Worm (Caenorhabditis elegans) whole organism, L4 larva: Measurements from ENCODE around the gene W04H10.1.
A peak's percentile ranks its signal among the peaks of the same experiment; 100 is the strongest.

Source experiments
- D1046.2 ChIP-seq: fragments of 200-800 bp; sonication (Bioruptor generic); IDR thresholded peaks from 2 replicates; pipeline ENCODE4 v1.3.6; 2022; ENCODE audit warnings: missing genetic modification characterization, missing compliant biosample characterization
- F49E8.2 ChIP-seq: sonication (generic microtip); optimal IDR thresholded peaks from 2 replicates; lab custom pipeline; 2016; ENCODE audit warnings: missing compliant biosample characterization, mild to moderate bottlenecking, missing genetic modification characterization, borderline replicate concordance
- R02D3.7 ChIP-seq: fragments of 150-350 bp; sonication (generic microtip); optimal IDR thresholded peaks from 3 replicates; lab custom pipeline; 2014; ENCODE audit warnings: missing biosample characterization, missing genetic modification characterization
- T26A8.4 ChIP-seq: fragments of 200-800 bp; sonication (Bioruptor generic); IDR thresholded peaks from 2 replicates; pipeline ENCODE4 v1.3.6; 2022; ENCODE audit warnings: missing genetic modification characterization, missing compliant biosample characterization
- Y105C5A.15 ChIP-seq: fragments of 200-800 bp; sonication (Bioruptor generic); IDR thresholded peaks from 2 replicates; pipeline ENCODE4 v1.3.6; 2022; ENCODE audit warnings: missing genetic modification characterization, missing compliant biosample characterization
- ZK337.2 ChIP-seq: fragments of 200-800 bp; sonication (Bioruptor generic); IDR thresholded peaks from 2 replicates; pipeline ENCODE4 v1.3.6; 2022; ENCODE audit warnings: missing genetic modification reagents, missing genetic modification characterization, missing compliant biosample characterization
- ZK546.5 ChIP-seq, 2 experiments: sonication (generic microtip); optimal IDR thresholded peaks; 2 replicates each; lab custom pipeline; 2017; ENCODE audit warnings: missing biosample characterization in 2 of 2, missing genetic modification characterization in 2 of 2
- aha-1 ChIP-seq: fragments of 150-350 bp; peaks from one replicate; lab custom pipeline; 2014; ENCODE audit warnings: missing biosample characterization, missing genetic modification characterization
- aly-2 ChIP-seq: sonication (generic microtip); optimal IDR thresholded peaks from 2 replicates; lab custom pipeline; 2018; ENCODE audit warnings: missing biosample characterization, missing genetic modification characterization
- attf-4 ChIP-seq: sonication (generic microtip); optimal IDR thresholded peaks from 3 replicates; lab custom pipeline; 2017; ENCODE audit warnings: missing biosample characterization, missing genetic modification characterization
- ceh-28 ChIP-seq: fragments of 150-350 bp; optimal IDR thresholded peaks from 2 replicates; lab custom pipeline; 2014; ENCODE audit warnings: missing biosample characterization, missing genetic modification reagents, missing genetic modification characterization
- ceh-32 ChIP-seq: sonication (generic microtip); optimal IDR thresholded peaks from 2 replicates; lab custom pipeline; 2016; ENCODE audit warnings: mild to moderate bottlenecking, missing genetic modification characterization, missing compliant biosample characterization; ENCODE audit not compliant: poor library complexity
- ceh-44 ChIP-seq: fragments of 200-800 bp; sonication (Bioruptor generic); IDR thresholded peaks from 2 replicates; pipeline ENCODE4 v1.3.6; 2022; ENCODE audit warnings: missing genetic modification reagents, missing genetic modification characterization, missing compliant biosample characterization
- ceh-62 ChIP-seq: sonication (generic microtip); optimal IDR thresholded peaks from 2 replicates; lab custom pipeline; 2017; ENCODE audit warnings: missing biosample characterization, missing genetic modification characterization
- ceh-82 ChIP-seq: sonication (generic microtip); optimal IDR thresholded peaks from 2 replicates; lab custom pipeline; 2017; ENCODE audit warnings: missing biosample characterization, missing genetic modification characterization
- cey-2 ChIP-seq: sonication (generic microtip); optimal IDR thresholded peaks from 3 replicates; lab custom pipeline; 2017; ENCODE audit warnings: missing genetic modification characterization, mild to moderate bottlenecking, missing compliant biosample characterization, antibody characterized with exemption, borderline replicate concordance; ENCODE audit not compliant: insufficient read depth
- daf-16 ChIP-seq, 3 experiments: sonication (generic microtip); optimal IDR thresholded peaks; 2 replicates each; lab custom pipeline; 2016 to 2017; ENCODE audit warnings: missing genetic modification characterization in 3 of 3, missing genetic modification reagents in 3 of 3, mild to moderate bottlenecking in 2 of 3, missing compliant biosample characterization in 2 of 3, missing biosample characterization in 1 of 3, moderate library complexity in 1 of 3
- daf-19 ChIP-seq: fragments of 200-800 bp; sonication (Bioruptor generic); conservative IDR thresholded peaks from 2 replicates; pipeline ENCODE4 v1.3.6; 2022; ENCODE audit warnings: missing genetic modification characterization, missing compliant biosample characterization
- daf-8 ChIP-seq: fragments of 200-800 bp; sonication (Bioruptor generic); IDR thresholded peaks from 2 replicates; pipeline ENCODE4 v1.3.6; 2022; ENCODE audit warnings: missing genetic modification characterization, missing compliant biosample characterization
- dmd-6 ChIP-seq: fragments of 200-800 bp; sonication (Bioruptor generic); IDR thresholded peaks from 2 replicates; pipeline ENCODE4 v1.3.6; 2022; ENCODE audit warnings: missing genetic modification reagents, missing genetic modification characterization, missing compliant biosample characterization
- dmd-9 ChIP-seq: fragments of 200-800 bp; sonication (Bioruptor generic); IDR thresholded peaks from 2 replicates; pipeline ENCODE4 v1.3.6; 2022; ENCODE audit warnings: missing genetic modification reagents, missing genetic modification characterization, missing compliant biosample characterization
- dve-1 ChIP-seq: sonication (generic microtip); optimal IDR thresholded peaks from 2 replicates; lab custom pipeline; 2017; ENCODE audit warnings: antibody characterized with exemption, mild to moderate bottlenecking, missing genetic modification characterization, missing compliant biosample characterization; ENCODE audit not compliant: insufficient read depth
- egl-27 ChIP-seq: sonication (generic microtip); optimal IDR thresholded peaks from 3 replicates; lab custom pipeline; 2017; ENCODE audit warnings: missing biosample characterization, missing genetic modification reagents, missing genetic modification characterization
- egl-43 ChIP-seq: fragments of 200-800 bp; sonication (Bioruptor generic); IDR thresholded peaks from 2 replicates; pipeline ENCODE4 v1.3.6; 2022; ENCODE audit warnings: missing genetic modification reagents, missing genetic modification characterization, missing compliant biosample characterization
- lin-1 ChIP-seq: fragments of 200-800 bp; sonication (Bioruptor generic); IDR thresholded peaks from 2 replicates; pipeline ENCODE4 v1.3.6; 2022; ENCODE audit warnings: missing genetic modification reagents, missing genetic modification characterization, missing compliant biosample characterization
- lin-29 ChIP-seq: fragments of 200-800 bp; sonication (Bioruptor generic); IDR thresholded peaks from 2 replicates; pipeline ENCODE4 v1.3.6; 2022; ENCODE audit warnings: missing genetic modification reagents, missing genetic modification characterization, missing compliant biosample characterization
- lir-3 ChIP-seq: sonication (generic microtip); optimal IDR thresholded peaks from 2 replicates; lab custom pipeline; 2016; ENCODE audit warnings: mild to moderate bottlenecking, missing genetic modification characterization, missing compliant biosample characterization
- madf-5 ChIP-seq, 2 experiments: fragments of 200-800 bp; sonication (Bioruptor generic); IDR thresholded peaks; 2 replicates each; pipeline ENCODE4 v1.3.6; 2022; ENCODE audit warnings: missing compliant biosample characterization in 2 of 2, missing genetic modification characterization in 2 of 2
- mep-1 ChIP-seq: fragments of 150-350 bp; sonication (generic microtip); optimal IDR thresholded peaks from 3 replicates; lab custom pipeline; 2014; ENCODE audit warnings: missing biosample characterization, missing genetic modification characterization
- mes-2 ChIP-seq: sonication (generic microtip); optimal IDR thresholded peaks from 2 replicates; lab custom pipeline; 2016; ENCODE audit warnings: missing genotype, mild to moderate bottlenecking, missing genetic modification characterization, missing compliant biosample characterization; ENCODE audit not compliant: poor library complexity, severe bottlenecking
- mxl-2 ChIP-seq: fragments of 200-800 bp; sonication (Bioruptor generic); conservative IDR thresholded peaks from 2 replicates; pipeline ENCODE4 v1.3.6; 2022; ENCODE audit warnings: missing genetic modification reagents, missing genetic modification characterization, missing compliant biosample characterization
- nhr-10 ChIP-seq: fragments of 150-350 bp; optimal IDR thresholded peaks from 2 replicates; lab custom pipeline; 2014; ENCODE audit warnings: missing biosample characterization, missing genetic modification characterization
- nhr-102 ChIP-seq: sonication (generic microtip); optimal IDR thresholded peaks from 2 replicates; lab custom pipeline; 2016; ENCODE audit warnings: mild to moderate bottlenecking, missing genetic modification characterization, moderate library complexity, missing compliant biosample characterization
- nhr-111 ChIP-seq: fragments of 200-800 bp; sonication (Bioruptor generic); optimal IDR thresholded peaks from 2 replicates; lab custom pipeline; 2018; ENCODE audit warnings: mild to moderate bottlenecking, missing genetic modification characterization, missing compliant biosample characterization
- nhr-28 ChIP-seq: fragments of 150-350 bp; optimal IDR thresholded peaks from 2 replicates; lab custom pipeline; 2014; ENCODE audit warnings: missing biosample characterization, missing genetic modification characterization
- nhr-6 ChIP-seq: fragments of 150-350 bp; optimal IDR thresholded peaks from 2 replicates; lab custom pipeline; 2014; ENCODE audit warnings: missing biosample characterization, missing genetic modification characterization
- nhr-76 ChIP-seq: fragments of 150-350 bp; optimal IDR thresholded peaks from 2 replicates; lab custom pipeline; 2014; ENCODE audit warnings: missing biosample characterization, missing genetic modification characterization
- rbr-2 ChIP-seq: sonication (generic microtip); optimal IDR thresholded peaks from 2 replicates; lab custom pipeline; 2016; ENCODE audit warnings: missing genotype, missing genetic modification characterization, missing compliant biosample characterization
- saeg-2 ChIP-seq: fragments of 200-800 bp; sonication (Bioruptor generic); IDR thresholded peaks from 2 replicates; pipeline ENCODE4 v1.3.6; 2022; ENCODE audit warnings: missing genetic modification reagents, missing genetic modification characterization, missing compliant biosample characterization
- sdz-12 ChIP-seq: fragments of 200-800 bp; sonication (Bioruptor generic); optimal IDR thresholded peaks from 2 replicates; lab custom pipeline; 2018; ENCODE audit warnings: mild to moderate bottlenecking, missing genetic modification characterization, missing compliant biosample characterization
- set-16 ChIP-seq: fragments of 200-800 bp; sonication (Bioruptor generic); IDR thresholded peaks from 2 replicates; pipeline ENCODE4 v1.3.6; 2022; ENCODE audit warnings: missing genetic modification reagents, missing genetic modification characterization, missing compliant biosample characterization
- snpc-4 ChIP-seq: fragments of 150-350 bp; optimal IDR thresholded peaks from 2 replicates; lab custom pipeline; 2014; ENCODE audit warnings: missing biosample characterization, missing genetic modification characterization
- spr-3 ChIP-seq: fragments of 200-800 bp; sonication (Bioruptor generic); optimal IDR thresholded peaks from 2 replicates; lab custom pipeline; 2018; ENCODE audit warnings: mild to moderate bottlenecking, missing genetic modification characterization, missing compliant biosample characterization
- tra-1 ChIP-seq: fragments of 200-800 bp; sonication (Bioruptor generic); IDR thresholded peaks from 2 replicates; pipeline ENCODE4 v1.3.6; 2022; ENCODE audit warnings: missing genetic modification reagents, missing genetic modification characterization, missing compliant biosample characterization
- unc-130 ChIP-seq: sonication (generic microtip); optimal IDR thresholded peaks from 2 replicates; lab custom pipeline; 2016; ENCODE audit warnings: missing genetic modification reagents, missing genetic modification characterization, missing compliant biosample characterization
- unc-62 ChIP-seq, 3 experiments: fragments of 150-350 bp in 1 of 3; sonication (generic microtip); optimal IDR thresholded peaks in 2 of 3; peaks in 1 of 3; 1 replicate in 1 of 3; 2 replicates in 2 of 3; lab custom pipeline; 2014 to 2017; ENCODE audit warnings: missing biosample characterization in 3 of 3, missing genetic modification characterization in 3 of 3, missing genetic modification reagents in 3 of 3, missing genotype in 1 of 3
- zag-1 ChIP-seq: fragments of 150-350 bp; optimal IDR thresholded peaks from 2 replicates; lab custom pipeline; 2014; ENCODE audit warnings: missing biosample characterization, missing genetic modification characterization
- zfp-3 ChIP-seq: fragments of 200-800 bp; sonication (Bioruptor generic); conservative IDR thresholded peaks from 2 replicates; pipeline ENCODE4 v1.3.6; 2022; ENCODE audit warnings: missing genetic modification reagents, missing genetic modification characterization, missing compliant biosample characterization
- zip-11 ChIP-seq: fragments of 200-800 bp; sonication (Bioruptor generic); IDR thresholded peaks from 2 replicates; pipeline ENCODE4 v1.3.6; 2022; ENCODE audit warnings: missing genetic modification characterization, missing compliant biosample characterization
- ztf-7 ChIP-seq: fragments of 150-350 bp; optimal IDR thresholded peaks from 2 replicates; lab custom pipeline; 2014; ENCODE audit warnings: missing biosample characterization, missing genetic modification characterization

Gene W04H10.1

ce11 chrII:614701-615100 is 5.8 kb downstream of the W04H10.1 start:
- TF ChIP-seq saeg-2 (GFP tag; lab: Robert Waterston, UW) (no peak), snpc-4 (tag; lab: Kevin White, UChicago) (no peak), dmd-6 (GFP tag; lab: Robert Waterston, UW) (no peak), ZK546.5 (tag; optimal IDR thresholded peaks at IDR 0.05; lab: Kevin White, UChicago) (no peak), madf-5 (GFP tag; IDR thresholded peaks at IDR 0.05; lab: Robert Waterston, UW) (no peak), rbr-2 (tag; lab: Kevin White, UChicago) (no peak), sdz-12 (no peak), zag-1 (tag; lab: Kevin White, UChicago) (no peak), aha-1 (tag; lab: Kevin White, UChicago) (peak; percentile 49), R02D3.7 (no peak), ceh-28 (peak; percentile 65)

- TF ChIP-seq ceh-32 (tag; lab: Kevin White, UChicago) (no peak), dmd-9 (GFP tag; lab: Robert Waterston, UW) (no peak), unc-62 (GFP tag; optimal IDR thresholded peaks at IDR 0.05 in 1 of 2; lab: Kevin White, UChicago) (peak in 1 of 2 experiments; percentile 37), unc-62 (tag; optimal IDR thresholded peaks at IDR 0.05; lab: Kevin White, UChicago) (no peak), nhr-10 (no peak), D1046.2 (no peak), unc-130 (GFP tag; lab: Kevin White, UChicago) (no peak), daf-19 (no peak), lin-1 (no peak), aly-2 (tag; lab: Kevin White, UChicago) (no peak), nhr-111 (GFP tag; lab: Kevin White, UChicago) (no peak), nhr-76 (tag; lab: Kevin White, UChicago) (no peak), ZK337.2 (GFP tag; lab: Robert Waterston, UW) (no peak), nhr-28 (tag; lab: Kevin White, UChicago) (peak; percentile 67), zip-11 (GFP tag; lab: Robert Waterston, UW) (no peak), daf-8 (GFP tag; lab: Robert Waterston, UW) (no peak), rbr-2 (tag; lab: Kevin White, UChicago) (no peak), aha-1 (tag; lab: Kevin White, UChicago) (no peak), spr-3 (GFP tag; lab: Kevin White, UChicago) (no peak), nhr-6 (tag; lab: Kevin White, UChicago) (no peak), zfp-3 (GFP tag; lab: Robert Waterston, UW) (no peak), cey-2 (tag; lab: Kevin White, UChicago) (no peak), egl-27 (tag; lab: Kevin White, UChicago) (no peak), mxl-2 (GFP tag; lab: Robert Waterston, UW) (no peak), ztf-7 (tag; lab: Kevin White, UChicago) (no peak), T26A8.4 (no peak), ceh-62 (tag; lab: Kevin White, UChicago) (no peak), mes-2 (tag; lab: Kevin White, UChicago) (peak; percentile 7), Y105C5A.15 (GFP tag; lab: Robert Waterston, UW) (no peak), ceh-82 (tag; lab: Kevin White, UChicago) (no peak), ceh-44 (GFP tag; lab: Robert Waterston, UW) (no peak), nhr-102 (tag; lab: Kevin White, UChicago) (no peak), set-16 (no peak), lir-3 (tag; lab: Kevin White, UChicago) (no peak), egl-43 (GFP tag; lab: Robert Waterston, UW) (no peak), tra-1 (GFP tag; lab: Robert Waterston, UW) (no peak), dve-1 (tag; lab: Kevin White, UChicago) (peak; percentile 69), attf-4 (tag; lab: Kevin White, UChicago) (no peak), F49E8.2 (tag; lab: Kevin White, UChicago) (no peak), mep-1 (tag; lab: Kevin White, UChicago) (peak; percentile 7), lin-29 (no peak), daf-16 (GFP tag; optimal IDR thresholded peaks at IDR 0.05; lab: Kevin White, UChicago) (no peak), daf-16 (tag; optimal IDR thresholded peaks at IDR 0.05; lab: Kevin White, UChicago) (peak; percentile 86)
Measured at ce11 chrII:621141-621540, 12.3 kb downstream of the W04H10.1 start.
